Fruit fly (Drosophila melanogaster): ENCODE measurements around the gene msb1l.

msb1l gene

dm6 chr2L:19577187-19577765, at the start of gene msb1l, which contains the start of gene spi:
Gene msb1l, plus strand, starts transcription at chr2L:19577701.
Gene spi, minus strand, starts transcription at chr2L:19577315.
- TF ChIP-seq fd85E (GFP tag; optimal IDR thresholded peaks at IDR 0.05) (no peak), CG3032 (tag; optimal IDR thresholded peaks at IDR 0.05) (peak; percentile 57), dsx (GFP tag; optimal IDR thresholded peaks at IDR 0.05; ENCODE audit: poor library complexity, severe bottlenecking) (no peak), CG32006 (GFP tag; optimal IDR thresholded peaks at IDR 0.05) (no peak), CG15336 (GFP tag; IDR thresholded peaks at IDR 0.05) (no peak), CG10631 (GFP tag; optimal IDR thresholded peaks at IDR 0.05) (peak; percentile 66), fd59A (GFP tag; optimal IDR thresholded peaks at IDR 0.05) (no peak), Blimp-1 (GFP tag; optimal IDR thresholded peaks at IDR 0.05) (peak; percentile 14), Hr38 (GFP tag; optimal IDR thresholded peaks at IDR 0.05) (no peak), CG9139 (GFP tag; optimal IDR thresholded peaks at IDR 0.05) (no peak), Eip75B (GFP tag; optimal IDR thresholded peaks at IDR 0.05) (no peak), Eip78C (GFP tag) (peak; percentile 58), Ets96B (tag; optimal IDR thresholded peaks at IDR 0.05) (no peak), achi (GFP tag; optimal IDR thresholded peaks at IDR 0.05) (peak; percentile 12), eg (GFP tag; IDR thresholded peaks at IDR 0.05) (0 out of 3 replicates have a peak, but pooled peaks have one; percentile 2), CG6276 (GFP tag; optimal IDR thresholded peaks at IDR 0.05) (no peak), CG8119 (GFP tag; IDR thresholded peaks at IDR 0.05) (no peak), Met (GFP tag; optimal IDR thresholded peaks at IDR 0.05) (peak; percentile 25), acj6 (GFP tag; optimal IDR thresholded peaks at IDR 0.05) (peak; percentile 41), dac (GFP tag; optimal IDR thresholded peaks at IDR 0.05) (no peak), Eip93F (GFP tag; optimal IDR thresholded peaks at IDR 0.05) (no peak), CG6792 (GFP tag; optimal IDR thresholded peaks at IDR 0.05) (no peak), Sox15 (GFP tag; optimal IDR thresholded peaks at IDR 0.05) (peak; percentile 21), CG7368 (GFP tag; optimal IDR thresholded peaks at IDR 0.05) (no peak), CG6163 (GFP tag; IDR thresholded peaks at IDR 0.05) (no peak), Hr39 (GFP tag; optimal IDR thresholded peaks at IDR 0.05) (peak; percentile 9), Hr4 (GFP tag; optimal IDR thresholded peaks at IDR 0.05) (peak; percentile 27), Ets21C (GFP tag; optimal IDR thresholded peaks at IDR 0.05) (no peak), CG6854 (GFP tag; optimal IDR thresholded peaks at IDR 0.05) (no peak), pdm3 (GFP tag; optimal IDR thresholded peaks at IDR 0.05) (peak; percentile 42), CG11762 (GFP tag; optimal IDR thresholded peaks at IDR 0.05; ENCODE audit: insufficient read depth) (no peak), spab (GFP tag; optimal IDR thresholded peaks at IDR 0.05) (no peak), svp (GFP tag) (no peak), Smox (GFP tag; optimal IDR thresholded peaks at IDR 0.05) (peak; percentile 45), CG1621 (tag; optimal IDR thresholded peaks at IDR 0.05) (no peak), cyc (GFP tag; optimal IDR thresholded peaks at IDR 0.05) (peak; percentile 48), CG11902 (GFP tag; optimal IDR thresholded peaks at IDR 0.05) (peak; percentile 5), CG16779 (tag; optimal IDR thresholded peaks at IDR 0.05) (no peak), vri (GFP tag; optimal IDR thresholded peaks at IDR 0.05) (no peak), salr (GFP tag; optimal IDR thresholded peaks at IDR 0.05) (no peak), topi (GFP tag; optimal IDR thresholded peaks at IDR 0.05) (peak; percentile 12), Sox102F (GFP tag; optimal IDR thresholded peaks at IDR 0.05) (no peak), esn (GFP tag; optimal IDR thresholded peaks at IDR 0.05) (peak; percentile 55), CG3919 (GFP tag; optimal IDR thresholded peaks at IDR 0.05) (peak; percentile 15), Sox14 (GFP tag; optimal IDR thresholded peaks at IDR 0.05) (peak; percentile 1), Gug (GFP tag; IDR thresholded peaks at IDR 0.05) (no peak), CG8319 (GFP tag; optimal IDR thresholded peaks at IDR 0.05) (peak; percentile 16), CG31627 (GFP tag; optimal IDR thresholded peaks at IDR 0.05) (peak; percentile 12), lz (GFP tag; optimal IDR thresholded peaks at IDR 0.05) (peak; percentile 33), OdsH (GFP tag; optimal IDR thresholded peaks at IDR 0.05) (peak; percentile 50), CG4318 (GFP tag; optimal IDR thresholded peaks at IDR 0.05) (no peak)

Measured in whole organism, prepupa.